Worm (Caenorhabditis elegans): ENCODE results near the gene fbxa-56.

DNA sequence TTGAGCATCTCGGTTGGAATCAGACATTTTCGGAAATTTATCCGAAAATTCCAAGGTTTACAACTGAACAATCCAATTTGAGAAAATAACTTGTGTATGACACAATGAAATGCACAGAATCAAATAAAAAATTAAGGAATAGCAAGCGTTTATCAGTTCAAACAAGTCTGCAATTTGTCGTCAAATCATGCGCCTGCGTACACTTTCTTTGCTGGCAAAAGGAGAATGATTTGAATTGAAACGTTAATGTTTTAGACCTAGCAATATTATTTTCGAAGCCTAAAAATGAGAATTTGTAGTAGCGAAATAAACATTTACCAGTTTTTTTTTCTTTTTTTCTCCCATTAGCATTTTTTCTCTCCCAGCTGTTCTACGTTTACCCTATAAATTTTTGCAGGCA, 12.6 kb upstream of the fbxa-56 start, which contains the start of the genes fbxa-67 and fbxa-11:
- TF ChIP-seq him-1 (tag; optimal IDR thresholded peaks at IDR 0.05) (no peak), dao-5 (tag; optimal IDR thresholded peaks at IDR 0.05) (no peak)
